Worm (Caenorhabditis elegans) whole organism, L2 larva: ENCODE results near the gene F20C5.7.

Experiments
- C34F6.9 ChIP-seq: fragments of 150-350 bp; optimal IDR thresholded peaks from 2 replicates; lab custom pipeline; 2014; ENCODE audit warnings: missing biosample characterization, missing genetic modification characterization
- F13H6.1 ChIP-seq: sonication (generic microtip); optimal IDR thresholded peaks from 2 replicates; lab custom pipeline; 2016; ENCODE audit warnings: missing genetic modification characterization, missing compliant biosample characterization
- alr-1 ChIP-seq: fragments of 150-350 bp; optimal IDR thresholded peaks from 2 replicates; lab custom pipeline; 2014; ENCODE audit warnings: missing biosample characterization, missing genetic modification characterization
- ama-1 ChIP-seq: fragments of 150-350 bp; optimal IDR thresholded peaks from 2 replicates; lab custom pipeline; 2018; ENCODE audit warnings: inconsistent platforms
- crh-2 ChIP-seq: sonication (generic microtip); optimal IDR thresholded peaks from 2 replicates; lab custom pipeline; 2017; ENCODE audit warnings: missing biosample characterization, missing genetic modification characterization
- dmd-4 ChIP-seq: sonication (generic microtip); optimal IDR thresholded peaks from 2 replicates; lab custom pipeline; 2017; ENCODE audit warnings: missing biosample characterization, missing genetic modification characterization
- egl-27 ChIP-seq: sonication (generic microtip); optimal IDR thresholded peaks from 3 replicates; lab custom pipeline; 2017; ENCODE audit warnings: missing biosample characterization, missing genetic modification reagents, missing genetic modification characterization
- elt-1 ChIP-seq: fragments of 150-350 bp; optimal IDR thresholded peaks from 2 replicates; lab custom pipeline; 2014; ENCODE audit warnings: missing biosample characterization, missing genetic modification characterization
- elt-3 ChIP-seq: sonication (generic microtip); optimal IDR thresholded peaks from 2 replicates; lab custom pipeline; 2017; ENCODE audit warnings: missing biosample characterization, missing genetic modification characterization
- fos-1 ChIP-seq: fragments of 150-350 bp; optimal IDR thresholded peaks from 2 replicates; lab custom pipeline; 2014; ENCODE audit warnings: missing biosample characterization, missing genetic modification characterization
- gmeb-1 ChIP-seq: fragments of 150-350 bp; optimal IDR thresholded peaks from 2 replicates; lab custom pipeline; 2014; ENCODE audit warnings: missing biosample characterization, missing genetic modification characterization
- lin-11 ChIP-seq: fragments of 150-350 bp; sonication (generic microtip); optimal IDR thresholded peaks from 2 replicates; lab custom pipeline; 2014; ENCODE audit warnings: missing biosample characterization, missing genetic modification characterization, inconsistent platforms, mixed read lengths
- lin-13 ChIP-seq: fragments of 150-350 bp; optimal IDR thresholded peaks from 2 replicates; lab custom pipeline; 2014; ENCODE audit warnings: missing biosample characterization, missing genetic modification reagents, missing genetic modification characterization
- lin-39 ChIP-seq: fragments of 150-350 bp; optimal IDR thresholded peaks from 2 replicates; lab custom pipeline; 2014; ENCODE audit warnings: missing biosample characterization, missing genetic modification reagents, missing genetic modification characterization
- lsy-2 ChIP-seq, 2 experiments: fragments of 150-350 bp in 1 of 2; sonication (generic microtip) in 1 of 2; optimal IDR thresholded peaks; 2 replicates each; lab custom pipeline; 2014 to 2017; ENCODE audit warnings: missing biosample characterization in 2 of 2, missing genetic modification characterization in 2 of 2
- mab-5 ChIP-seq: fragments of 150-350 bp; optimal IDR thresholded peaks from 2 replicates; lab custom pipeline; 2014; ENCODE audit warnings: missing biosample characterization, missing genetic modification characterization
- mbf-1 ChIP-seq: sonication (generic microtip); optimal IDR thresholded peaks from 2 replicates; lab custom pipeline; 2017; ENCODE audit warnings: missing biosample characterization, missing genetic modification characterization
- mdl-1 ChIP-seq, 2 experiments: fragments of 150-350 bp in 1 of 2; sonication (generic microtip) in 1 of 2; optimal IDR thresholded peaks; 2 replicates each; lab custom pipeline; 2017; ENCODE audit warnings: missing biosample characterization in 2 of 2, missing genetic modification characterization in 2 of 2
- nhr-11 ChIP-seq: fragments of 150-350 bp; optimal IDR thresholded peaks from 2 replicates; lab custom pipeline; 2014; ENCODE audit warnings: missing biosample characterization, missing genetic modification characterization
- nhr-12 ChIP-seq: fragments of 150-350 bp; optimal IDR thresholded peaks from 2 replicates; lab custom pipeline; 2014; ENCODE audit warnings: missing biosample characterization, missing genetic modification characterization
- nhr-129 ChIP-seq: fragments of 150-350 bp; optimal IDR thresholded peaks from 2 replicates; lab custom pipeline; 2014; ENCODE audit warnings: missing biosample characterization, missing genetic modification characterization
- nhr-21 ChIP-seq: fragments of 150-350 bp; optimal IDR thresholded peaks from 2 replicates; lab custom pipeline; 2014; ENCODE audit warnings: missing biosample characterization, missing genetic modification characterization
- nhr-23 ChIP-seq: fragments of 150-350 bp; optimal IDR thresholded peaks from 2 replicates; lab custom pipeline; 2014; ENCODE audit warnings: missing biosample characterization, missing genetic modification reagents, missing genetic modification characterization
- nhr-25 ChIP-seq: fragments of 150-350 bp; sonication (generic microtip); optimal IDR thresholded peaks from 3 replicates; lab custom pipeline; 2014; ENCODE audit warnings: missing biosample characterization, missing genetic modification characterization
- nhr-6 ChIP-seq: fragments of 150-350 bp; optimal IDR thresholded peaks from 2 replicates; lab custom pipeline; 2014; ENCODE audit warnings: missing biosample characterization, missing genetic modification characterization
- nhr-77 ChIP-seq: fragments of 150-350 bp; optimal IDR thresholded peaks from 2 replicates; lab custom pipeline; 2014; ENCODE audit warnings: missing biosample characterization, missing genetic modification characterization
- peb-1 ChIP-seq: fragments of 150-350 bp; optimal IDR thresholded peaks from 2 replicates; lab custom pipeline; 2014; ENCODE audit warnings: missing biosample characterization, missing genetic modification characterization
- sem-4 ChIP-seq: fragments of 150-350 bp; optimal IDR thresholded peaks from 2 replicates; lab custom pipeline; 2014; ENCODE audit warnings: missing biosample characterization, missing genetic modification reagents, missing genetic modification characterization
- sma-3 ChIP-seq: sonication (generic microtip); optimal IDR thresholded peaks from 2 replicates; lab custom pipeline; 2016; ENCODE audit warnings: missing genetic modification reagents, missing genetic modification characterization, missing compliant biosample characterization
- sma-9 ChIP-seq, 2 experiments: fragments of 150-350 bp in 1 of 2; sonication (generic microtip) in 1 of 2; optimal IDR thresholded peaks; 2 replicates each; lab custom pipeline; 2014 to 2016; ENCODE audit warnings: missing genetic modification characterization in 2 of 2, mild to moderate bottlenecking in 1 of 2, missing biosample characterization in 1 of 2, missing compliant biosample characterization in 1 of 2, missing genetic modification reagents in 1 of 2, moderate library complexity in 1 of 2
- unc-39 ChIP-seq: fragments of 150-350 bp; optimal IDR thresholded peaks from 2 replicates; lab custom pipeline; 2014; ENCODE audit warnings: missing biosample characterization, missing genetic modification characterization
- unc-55 ChIP-seq: fragments of 150-350 bp; sonication (generic microtip); optimal IDR thresholded peaks from 3 replicates; lab custom pipeline; 2014; ENCODE audit warnings: missing biosample characterization, missing genetic modification reagents, missing genetic modification characterization
- unc-62 ChIP-seq: fragments of 150-350 bp; optimal IDR thresholded peaks from 2 replicates; lab custom pipeline; 2014; ENCODE audit warnings: missing biosample characterization, missing genetic modification reagents, missing genetic modification characterization
- zag-1 ChIP-seq: fragments of 150-350 bp; optimal IDR thresholded peaks from 2 replicates; lab custom pipeline; 2014; ENCODE audit warnings: missing biosample characterization, missing genetic modification characterization
- ztf-1 ChIP-seq: fragments of 200-800 bp; sonication (Bioruptor generic); conservative IDR thresholded peaks from 2 replicates; pipeline ENCODE4 v1.3.6; 2022; ENCODE audit warnings: missing genetic modification characterization, missing compliant biosample characterization
- ztf-11 ChIP-seq: sonication (generic microtip); optimal IDR thresholded peaks from 2 replicates; lab custom pipeline; 2017; ENCODE audit warnings: missing biosample characterization, missing genetic modification characterization
- ztf-4 ChIP-seq: fragments of 150-350 bp; optimal IDR thresholded peaks from 2 replicates; lab custom pipeline; 2014; ENCODE audit warnings: missing biosample characterization, missing genetic modification characterization

Gene F20C5.7

ce11 chrIV:8761896-8762295, 16.4 kb upstream of the F20C5.7 start, which contains the start of the genes F20C5.11 and klp-11:
Gene F20C5.11, minus strand, starts transcription at chrIV:8761996.
Gene klp-11, minus strand, starts transcription at chrIV:8762066.
- TF ChIP-seq unc-55 (GFP tag; lab: Kevin White, UChicago), result no peak
- no peak for TF ChIP-seq elt-1 (tag; lab: Kevin White, UChicago)
- TF ChIP-seq ztf-1 (GFP tag; lab: Robert Waterston, UW), result no peak
- TF ChIP-seq ztf-11, result no peak
- TF ChIP-seq gmeb-1 (tag; lab: Kevin White, UChicago), result no peak
- TF ChIP-seq nhr-11 (tag; lab: Kevin White, UChicago), result no peak
- TF ChIP-seq nhr-129, result no peak
- TF ChIP-seq nhr-21 (tag; lab: Kevin White, UChicago), result no peak
- TF ChIP-seq sma-3, result no peak
- TF ChIP-seq, all 48 proteins: peak for 0

- TF ChIP-seq lin-13 (GFP tag; lab: Kevin White, UChicago) (peak; percentile 34), zag-1 (tag; lab: Kevin White, UChicago) (peak; percentile 50), crh-2 (peak; percentile 50), nhr-77 (tag; lab: Kevin White, UChicago) (no peak), fos-1 (peak; percentile 26), lsy-2 (tag; optimal IDR thresholded peaks at IDR 0.05; lab: Kevin White, UChicago) (peak in 1 of 2 experiments; percentile 64), nhr-129 (peak; percentile 37), C34F6.9 (tag; lab: Kevin White, UChicago) (peak; percentile 54), unc-62 (GFP tag; lab: Kevin White, UChicago) (no peak), unc-55 (GFP tag; lab: Kevin White, UChicago) (peak; percentile 85)
Measured at ce11 chrIV:8758620-8759019, 13.1 kb upstream of the F20C5.7 start.

DNA sequence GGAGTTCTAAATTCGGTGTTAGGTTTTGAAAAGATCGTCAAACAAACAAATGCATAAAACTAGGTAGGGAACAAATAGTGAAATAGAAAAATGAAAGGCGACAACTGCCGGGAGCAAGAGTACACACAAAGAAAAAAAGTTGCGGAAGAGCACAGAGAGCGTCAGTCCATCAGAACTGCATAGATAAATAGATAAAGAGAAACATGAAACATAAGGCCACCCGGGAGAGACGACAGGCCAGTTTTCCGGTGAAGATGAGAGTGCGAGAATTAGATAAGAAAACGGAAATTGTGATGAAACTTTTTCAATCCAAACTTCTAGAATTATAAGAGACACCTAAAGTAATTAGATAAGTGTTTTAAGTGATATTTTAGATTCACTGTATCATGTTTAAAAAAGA, 12.2 kb upstream of the F20C5.7 start:
- TF ChIP-seq C34F6.9 (tag; lab: Kevin White, UChicago), result peak; percentile 7
- TF ChIP-seq lsy-2 (tag; optimal IDR thresholded peaks at IDR 0.05; lab: Kevin White, UChicago), result no peak
- TF ChIP-seq sma-3, result no peak
- no peak for TF ChIP-seq unc-62 (GFP tag; lab: Kevin White, UChicago)
- no peak for TF ChIP-seq nhr-77 (tag; lab: Kevin White, UChicago)
- TF ChIP-seq sem-4 (tag; lab: Kevin White, UChicago), result no peak
- TF ChIP-seq nhr-129, result peak; percentile 26
- TF ChIP-seq nhr-11 (tag; lab: Kevin White, UChicago), result no peak
- peak; percentile 12 for TF ChIP-seq unc-55 (GFP tag; lab: Kevin White, UChicago)
- no peak for TF ChIP-seq nhr-25 (tag; lab: Kevin White, UChicago)
- TF ChIP-seq fos-1, result peak; percentile 90
- no peak for TF ChIP-seq nhr-12 (tag; lab: Kevin White, UChicago)
- no peak for TF ChIP-seq lin-11 (tag; lab: Kevin White, UChicago)
- TF ChIP-seq egl-27 (tag; lab: Kevin White, UChicago), result no peak
- no peak for TF ChIP-seq lin-39 (tag; lab: Kevin White, UChicago)
- TF ChIP-seq unc-39, result no peak
- TF ChIP-seq ztf-4, result no peak
- TF ChIP-seq sma-9 (GFP tag; optimal IDR thresholded peaks at IDR 0.05; lab: Kevin White, UChicago), result peak; percentile 14
- TF ChIP-seq sma-9 (tag; optimal IDR thresholded peaks at IDR 0.05; lab: Kevin White, UChicago), result no peak
- no peak for TF ChIP-seq mab-5
- peak; percentile 35 for TF ChIP-seq crh-2
- no peak for TF ChIP-seq peb-1
- peak; percentile 64 for TF ChIP-seq F13H6.1 (tag; lab: Kevin White, UChicago)
- no peak for TF ChIP-seq nhr-6
- TF ChIP-seq mdl-1 (tag; optimal IDR thresholded peaks at IDR 0.05; lab: Kevin White, UChicago), result no peak
- TF ChIP-seq ztf-11, result no peak
- TF ChIP-seq lin-13 (GFP tag; lab: Kevin White, UChicago), result no peak
- no peak for TF ChIP-seq ama-1
- no peak for TF ChIP-seq alr-1 (tag; lab: Kevin White, UChicago)

DNA sequence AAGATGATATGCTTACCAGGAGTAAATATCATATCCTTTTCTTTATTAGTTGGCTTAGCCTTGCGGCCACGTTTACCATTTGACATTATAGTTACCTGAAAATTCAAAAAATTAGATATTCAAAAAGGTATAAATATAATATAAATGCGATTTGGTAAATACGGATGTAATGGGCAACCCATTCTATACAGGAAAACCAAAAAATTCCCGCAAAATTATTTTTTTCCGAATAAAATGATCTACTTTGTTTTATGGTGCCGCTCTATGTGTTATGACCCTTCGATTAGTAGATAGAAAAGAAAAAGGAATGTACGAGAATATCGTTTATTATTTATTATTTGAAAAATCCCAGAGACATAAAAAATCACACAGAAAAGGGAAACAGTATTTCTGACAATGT, 9.2 kb upstream of the F20C5.7 start, which contains the start of gene elli-1:
Gene elli-1, minus strand, starts transcription at position 101 of the 400 bp plus-strand sequence.
- TF ChIP-seq ama-1, result no peak
- TF ChIP-seq F13H6.1 (tag; lab: Kevin White, UChicago), result no peak
- TF ChIP-seq nhr-11 (tag; lab: Kevin White, UChicago), result no peak
- TF ChIP-seq unc-55 (GFP tag; lab: Kevin White, UChicago), result no peak
- no peak for TF ChIP-seq ztf-4
- TF ChIP-seq nhr-12 (tag; lab: Kevin White, UChicago), result no peak
- TF ChIP-seq lin-39 (tag; lab: Kevin White, UChicago), result no peak
- TF ChIP-seq peb-1, result no peak
- no peak for TF ChIP-seq C34F6.9 (tag; lab: Kevin White, UChicago)
- TF ChIP-seq zag-1 (tag; lab: Kevin White, UChicago), result no peak
- TF ChIP-seq elt-3 (tag; lab: Kevin White, UChicago), result no peak
- no peak for TF ChIP-seq nhr-129
- no peak for TF ChIP-seq unc-39
- no peak for TF ChIP-seq dmd-4 (tag; lab: Kevin White, UChicago)
- no peak for TF ChIP-seq nhr-23
- no peak for TF ChIP-seq ztf-11
- no peak for TF ChIP-seq mbf-1
- TF ChIP-seq, all 48 proteins: peak for 0
